Fruit fly (Drosophila melanogaster): Measurements from ENCODE around the gene beat-IIa.

DNA sequence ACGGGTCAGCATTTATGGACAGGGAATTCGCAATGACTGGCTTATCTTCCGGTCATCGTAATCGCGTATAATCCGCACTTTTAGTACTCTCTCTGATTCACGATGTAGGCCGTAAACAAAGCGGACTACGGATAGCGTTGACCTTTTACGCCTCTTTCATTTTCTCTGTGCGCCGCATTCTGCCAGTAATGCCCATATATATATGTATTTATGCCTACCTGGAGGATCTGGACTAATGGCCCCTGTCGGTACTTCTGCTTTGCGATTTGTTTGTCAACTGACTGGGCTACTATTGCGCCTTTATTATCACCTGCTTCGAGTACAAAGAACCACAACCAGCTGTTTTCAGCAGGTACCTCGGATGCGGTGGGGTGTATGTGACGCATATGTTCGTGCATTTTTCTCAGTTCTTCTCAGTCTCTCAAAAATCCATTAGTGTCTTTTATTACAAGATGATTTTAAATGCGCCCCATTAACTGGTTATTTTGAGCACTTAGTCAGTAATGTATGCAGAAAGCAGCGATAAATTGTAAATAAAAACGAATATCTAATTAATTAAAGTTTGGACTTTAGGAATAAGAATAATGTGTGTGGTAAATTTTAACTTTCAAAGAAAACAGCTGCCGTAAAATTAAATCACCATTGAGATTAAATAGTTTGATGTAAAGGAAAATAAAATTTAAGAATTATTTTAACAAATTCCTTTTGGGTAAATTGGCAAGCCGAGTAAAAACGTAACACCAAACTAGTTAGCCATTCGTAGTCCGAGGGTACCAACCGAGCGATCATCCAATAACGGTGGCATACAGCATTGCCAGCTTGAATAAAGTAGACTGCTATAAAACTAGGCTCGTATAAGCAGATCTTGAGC is 28.6 kb upstream of the beat-IIa start, which contains the start of gene CREG:
- TF ChIP-seq Hr96 (GFP tag; optimal IDR thresholded peaks at IDR 0.05), result peak; percentile 58
- peak; percentile 2 for TF ChIP-seq Crg-1 (GFP tag; optimal IDR thresholded peaks at IDR 0.05)
- TF ChIP-seq cic (GFP tag; optimal IDR thresholded peaks at IDR 0.05), result peak; percentile 22
- peak; percentile 1 for TF ChIP-seq CG7101 (tag; optimal IDR thresholded peaks at IDR 0.05)
- TF ChIP-seq CG7045 (GFP tag; optimal IDR thresholded peaks at IDR 0.05), result peak; percentile 24
- TF ChIP-seq CG5204 (GFP tag; optimal IDR thresholded peaks at IDR 0.05), result peak; percentile 50
- peak; percentile 83 for TF ChIP-seq kay (GFP tag; ENCODE audit: borderline replicate concordance)
- no peak for TF ChIP-seq CG1620 (GFP tag; optimal IDR thresholded peaks at IDR 0.05)
- peak; percentile 20 for TF ChIP-seq CG14711 (tag; optimal IDR thresholded peaks at IDR 0.05)
- no peak for TF ChIP-seq bab1 (GFP tag; optimal IDR thresholded peaks at IDR 0.05)
- peak; percentile 71 for TF ChIP-seq CG11617 (GFP tag; optimal IDR thresholded peaks at IDR 0.05)
- TF ChIP-seq ovo (GFP tag; optimal IDR thresholded peaks at IDR 0.05), result no peak
- peak; percentile 59 for TF ChIP-seq CG12768 (GFP tag; optimal IDR thresholded peaks at IDR 0.05)
- TF ChIP-seq cnc (optimal IDR thresholded peaks at IDR 0.05), result peak; percentile 12 to 21

Data from whole organism, adult.